Fruit fly (Drosophila melanogaster) whole organism, adult: ENCODE measurements around the gene CG7300.
A peak's percentile ranks its signal among the peaks of the same experiment; 100 is the strongest.

Experiments used
- CG11617 ChIP-seq: fragments of 200-800 bp; sonication (Bioruptor generic); optimal IDR thresholded peaks from 2 replicates; lab custom pipeline; 2017; ENCODE audit warnings: mild to moderate bottlenecking, missing biosample characterization, missing genetic modification reagents, missing genetic modification characterization
- CG12768 ChIP-seq: fragments of 200-800 bp; sonication (Bioruptor generic); optimal IDR thresholded peaks from 2 replicates; lab custom pipeline; 2017; ENCODE audit warnings: missing biosample characterization, missing genetic modification characterization, mild to moderate bottlenecking, moderate library complexity, missing genetic modification reagents
- CG14711 ChIP-seq: fragments of 200-800 bp; sonication (Bioruptor generic); optimal IDR thresholded peaks from 2 replicates; lab custom pipeline; 2018; ENCODE audit warnings: missing biosample characterization, mild to moderate bottlenecking, missing genetic modification characterization, moderate library complexity
- CG1620 ChIP-seq: fragments of 200-800 bp; sonication (Bioruptor generic); optimal IDR thresholded peaks from 2 replicates; lab custom pipeline; 2016; ENCODE audit warnings: missing biosample characterization, missing genetic modification characterization
- CG33017 ChIP-seq: fragments of 200-800 bp; sonication (Bioruptor generic); optimal IDR thresholded peaks from 2 replicates; lab custom pipeline; 2018; ENCODE audit warnings: missing biosample characterization, mild to moderate bottlenecking, missing genetic modification characterization, moderate library complexity
- CG5204 ChIP-seq: fragments of 200-800 bp; sonication (Bioruptor generic); optimal IDR thresholded peaks from 2 replicates; lab custom pipeline; 2016; ENCODE audit warnings: missing biosample characterization, missing genetic modification characterization
- CG7045 ChIP-seq: fragments of 200-800 bp; sonication (Bioruptor generic); optimal IDR thresholded peaks from 2 replicates; lab custom pipeline; 2017; ENCODE audit warnings: missing biosample characterization, mild to moderate bottlenecking, missing genetic modification characterization
- CG7101 ChIP-seq: fragments of 200-800 bp; sonication (Bioruptor generic); optimal IDR thresholded peaks from 2 replicates; lab custom pipeline; 2018; ENCODE audit warnings: missing biosample characterization, mild to moderate bottlenecking, missing genetic modification characterization, moderate library complexity
- Clk ChIP-seq: fragments of 200-800 bp; sonication (Bioruptor generic); optimal IDR thresholded peaks from 2 replicates; lab custom pipeline; 2017; ENCODE audit warnings: missing biosample characterization, missing genetic modification characterization
- Crg-1 ChIP-seq: fragments of 200-800 bp; sonication (Bioruptor generic); optimal IDR thresholded peaks from 2 replicates; lab custom pipeline; 2016; ENCODE audit warnings: missing biosample characterization, missing genetic modification characterization
- Hr96 ChIP-seq: fragments of 200-800 bp; sonication (Bioruptor generic); optimal IDR thresholded peaks from 2 replicates; lab custom pipeline; 2016; ENCODE audit warnings: missing biosample characterization, missing genetic modification characterization
- Mnt ChIP-seq: fragments of 200-800 bp; sonication (Bioruptor generic); optimal IDR thresholded peaks from 2 replicates; lab custom pipeline; 2016; ENCODE audit warnings: missing biosample characterization, mild to moderate bottlenecking, missing genetic modification characterization
- bab1 ChIP-seq: fragments of 200-800 bp; sonication (Bioruptor generic); optimal IDR thresholded peaks from 3 replicates; lab custom pipeline; 2019; ENCODE audit warnings: missing biosample characterization, mild to moderate bottlenecking, missing genetic modification characterization, moderate library complexity
- cic ChIP-seq: fragments of 200-800 bp; sonication (Bioruptor generic); optimal IDR thresholded peaks from 2 replicates; lab custom pipeline; 2017; ENCODE audit warnings: missing biosample characterization, mild to moderate bottlenecking, missing genetic modification characterization, moderate library complexity
- cnc ChIP-seq, 2 experiments: fragments of >200 bp; optimal IDR thresholded peaks; 2 replicates each; lab custom pipeline; 2017
- kay ChIP-seq: fragments of 200-800 bp; sonication (Bioruptor generic); peaks from one replicate; lab custom pipeline; 2016; ENCODE audit warnings: missing biosample characterization, missing genetic modification characterization, borderline replicate concordance
- ovo ChIP-seq: fragments of 200-800 bp; sonication (Bioruptor generic); optimal IDR thresholded peaks from 2 replicates; lab custom pipeline; 2016; ENCODE audit warnings: missing biosample characterization, missing genetic modification characterization
- pad ChIP-seq: fragments of 200-800 bp; sonication (Bioruptor generic); optimal IDR thresholded peaks from 3 replicates; lab custom pipeline; 2017; ENCODE audit warnings: missing biosample characterization, missing genetic modification characterization, mild to moderate bottlenecking, moderate library complexity, missing genetic modification reagents
- tj ChIP-seq: fragments of 200-800 bp; sonication (Bioruptor generic); optimal IDR thresholded peaks from 3 replicates; lab custom pipeline; 2017; ENCODE audit warnings: missing biosample characterization, mild to moderate bottlenecking, missing genetic modification characterization, moderate library complexity
- toe ChIP-seq: fragments of 200-800 bp; sonication (Bioruptor generic); optimal IDR thresholded peaks from 2 replicates; lab custom pipeline; 2016; ENCODE audit warnings: missing biosample characterization, missing genetic modification characterization

CG7300 gene

DNA sequence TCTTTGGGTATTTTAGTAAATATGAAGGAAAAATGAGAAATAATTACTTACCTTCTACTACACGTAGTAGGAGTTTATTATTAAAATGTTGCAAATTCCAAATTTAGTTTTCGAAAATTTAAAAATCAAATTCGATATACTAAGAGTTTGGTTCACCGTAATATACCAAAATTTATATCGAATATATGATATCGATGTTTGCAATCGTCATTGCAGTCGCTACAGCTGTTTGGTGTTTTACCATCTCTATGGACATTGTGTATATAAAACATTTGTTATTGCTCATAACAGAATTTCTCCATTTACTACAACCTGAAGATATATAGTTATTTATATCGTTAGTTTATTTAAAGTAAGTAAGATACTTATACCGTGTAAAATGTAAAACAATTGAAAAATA, 30.9 kb upstream of the CG7300 start, which contains the start of gene CG6443:
Gene CG6443, plus strand, starts transcription at position 228 of the 400 bp plus-strand sequence.
- TF ChIP-seq pad (GFP tag; lab: Kevin White, UChicago) (no peak), bab1 (peak; percentile 22)

DNA sequence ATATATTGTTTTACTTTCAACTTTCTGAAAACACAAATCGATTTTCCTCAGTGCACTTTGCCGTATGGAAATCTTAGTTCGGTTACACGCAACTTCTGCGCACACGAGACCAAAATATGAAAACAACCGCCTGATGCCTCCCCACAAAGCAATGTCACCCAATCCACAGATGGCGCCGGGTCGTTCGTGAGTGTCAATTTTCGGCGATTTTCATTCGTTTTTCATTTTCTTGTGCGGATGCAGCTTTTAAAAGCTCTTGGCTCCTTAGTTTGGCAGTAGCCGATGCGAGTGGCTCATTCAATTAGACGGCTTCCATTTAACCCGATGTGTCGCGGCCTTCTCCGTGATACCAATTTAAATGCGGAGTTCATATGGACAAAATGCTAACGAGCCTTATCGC, 26.1 kb upstream of the CG7300 start, which contains the start of gene CG6431:
Gene CG6431, plus strand, starts transcription at position 301 of the 400 bp plus-strand sequence.
- TF ChIP-seq CG7101 (tag; lab: Kevin White, UChicago) = no peak
- no peak for TF ChIP-seq cnc (optimal IDR thresholded peaks at IDR 0.05; lab: Kevin White, UChicago)
- TF ChIP-seq pad (GFP tag; lab: Kevin White, UChicago) = no peak
- no peak for TF ChIP-seq CG1620
- TF ChIP-seq CG7045 = no peak
- no peak for TF ChIP-seq CG11617 (GFP tag; lab: Kevin White, UChicago)
- TF ChIP-seq toe (GFP tag; lab: Kevin White, UChicago) = no peak
- no peak for TF ChIP-seq Clk (GFP tag; lab: Kevin White, UChicago)
- TF ChIP-seq CG14711 (tag; lab: Kevin White, UChicago) = no peak
- no peak for TF ChIP-seq Crg-1 (GFP tag; lab: Kevin White, UChicago)
- no peak for TF ChIP-seq cic (GFP tag; lab: Kevin White, UChicago)
- no peak for TF ChIP-seq kay (GFP tag; lab: Kevin White, UChicago)
- no peak for TF ChIP-seq bab1
- no peak for TF ChIP-seq tj (GFP tag; lab: Kevin White, UChicago)
- TF ChIP-seq CG33017 (tag; lab: Kevin White, UChicago) = no peak

DNA sequence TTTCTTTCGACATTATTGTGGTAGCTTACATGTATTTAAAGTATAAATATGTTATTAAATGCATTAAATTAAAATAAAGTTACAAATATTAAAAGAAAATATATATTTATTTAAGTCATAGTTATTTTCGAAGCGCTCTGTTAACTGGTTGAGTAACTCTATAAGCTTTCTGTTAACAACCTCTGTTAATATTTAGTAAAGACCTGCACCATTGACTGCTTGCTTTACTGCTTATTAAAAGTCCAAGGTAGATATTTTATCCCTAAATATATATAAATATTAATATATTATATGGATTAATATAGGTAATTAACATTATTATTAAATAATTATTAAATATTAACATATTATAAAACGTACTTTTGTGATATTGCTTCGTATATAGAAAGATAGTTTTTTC, 23.7 kb upstream of the CG7300 start:
- TF ChIP-seq Mnt (GFP tag; lab: Kevin White, UChicago) = no peak
- TF ChIP-seq cnc (optimal IDR thresholded peaks at IDR 0.05; lab: Kevin White, UChicago) = no peak
- no peak for TF ChIP-seq cic (GFP tag; lab: Kevin White, UChicago)
- TF ChIP-seq CG11617 (GFP tag; lab: Kevin White, UChicago) = no peak
- no peak for TF ChIP-seq pad (GFP tag; lab: Kevin White, UChicago)
- no peak for TF ChIP-seq CG7045
- no peak for TF ChIP-seq Hr96 (GFP tag; lab: Kevin White, UChicago)
- no peak for TF ChIP-seq CG14711 (tag; lab: Kevin White, UChicago)
- TF ChIP-seq CG12768 (GFP tag; lab: Kevin White, UChicago) = no peak

dm6 chr2L:10711221-10711620, 13.4 kb upstream of the CG7300 start:
- TF ChIP-seq ovo (GFP tag; lab: Kevin White, UChicago) = no peak
- no peak for TF ChIP-seq Mnt (GFP tag; lab: Kevin White, UChicago)
- TF ChIP-seq bab1 = no peak
- TF ChIP-seq kay (GFP tag; lab: Kevin White, UChicago) = no peak
- no peak for TF ChIP-seq Crg-1 (GFP tag; lab: Kevin White, UChicago)
- no peak for TF ChIP-seq CG7101 (tag; lab: Kevin White, UChicago)
- no peak for TF ChIP-seq CG11617 (GFP tag; lab: Kevin White, UChicago)
- TF ChIP-seq cnc (optimal IDR thresholded peaks at IDR 0.05; lab: Kevin White, UChicago) = no peak
- no peak for TF ChIP-seq pad (GFP tag; lab: Kevin White, UChicago)
- TF ChIP-seq CG14711 (tag; lab: Kevin White, UChicago) = no peak
- no peak for TF ChIP-seq CG33017 (tag; lab: Kevin White, UChicago)

- TF ChIP-seq cnc (optimal IDR thresholded peaks at IDR 0.05; lab: Kevin White, UChicago) (no peak), kay (GFP tag; lab: Kevin White, UChicago) (peak; percentile 17)
Observed at dm6 chr2L:10709353-10709752, 11.5 kb upstream of the CG7300 start, which contains the start of gene Lip2. TSS of gene Lip2 (minus strand) at chr2L:10709453.

DNA sequence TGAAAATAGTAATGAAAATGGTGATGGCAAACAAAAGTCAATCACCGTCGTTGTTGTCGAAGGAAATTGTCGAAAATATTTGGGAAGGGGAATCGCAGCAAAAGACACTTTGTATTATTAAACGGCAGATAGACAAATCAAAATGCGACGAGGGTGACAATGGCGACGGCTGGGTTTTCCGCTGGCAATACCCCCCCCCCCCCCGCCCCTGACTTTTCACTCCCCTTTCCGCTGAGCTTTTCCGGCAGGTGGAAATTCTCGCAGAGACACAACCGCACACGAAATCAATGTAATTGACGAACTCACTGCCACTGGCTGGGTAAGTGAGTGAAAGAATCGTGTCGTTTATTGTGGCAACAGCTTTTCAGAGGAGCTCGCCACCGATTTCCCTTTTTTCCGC, 10.2 kb upstream of the CG7300 start:
- no peak for TF ChIP-seq cnc (optimal IDR thresholded peaks at IDR 0.05; lab: Kevin White, UChicago)
- no peak for TF ChIP-seq CG1620
- TF ChIP-seq tj (GFP tag; lab: Kevin White, UChicago) = no peak
- TF ChIP-seq kay (GFP tag; lab: Kevin White, UChicago) = no peak
- TF ChIP-seq CG7101 (tag; lab: Kevin White, UChicago) = no peak

- TF ChIP-seq Crg-1 (GFP tag; lab: Kevin White, UChicago) (no peak), kay (GFP tag; lab: Kevin White, UChicago) (no peak), CG14711 (tag; lab: Kevin White, UChicago) (no peak)
Observed at dm6 chr2L:10706267-10706666, 8.4 kb upstream of the CG7300 start.

DNA sequence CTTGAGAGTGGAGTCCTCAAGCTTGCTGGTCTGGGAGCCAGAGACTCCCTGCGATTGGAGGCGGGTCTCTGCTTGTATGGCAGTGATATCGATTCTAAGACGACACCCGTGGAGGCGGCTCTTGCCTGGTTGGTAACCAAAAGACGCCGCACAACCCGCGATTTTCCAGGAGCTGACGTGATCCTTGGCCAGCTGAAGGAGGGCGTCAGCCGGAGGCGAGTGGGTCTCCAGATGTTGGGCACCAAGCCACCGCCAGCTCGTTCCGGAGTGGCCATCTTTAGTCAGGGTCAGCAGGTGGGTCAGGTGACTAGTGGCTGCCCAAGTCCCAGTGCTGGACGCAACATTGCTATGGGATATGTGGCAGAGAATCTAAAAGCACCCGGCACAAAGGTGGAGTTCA, 6.6 kb upstream of the CG7300 start:
- TF ChIP-seq CG7045 (no peak), Clk (GFP tag; lab: Kevin White, UChicago) (no peak), cic (GFP tag; lab: Kevin White, UChicago) (no peak), toe (GFP tag; lab: Kevin White, UChicago) (no peak), bab1 (no peak), CG12768 (GFP tag; lab: Kevin White, UChicago) (no peak), pad (GFP tag; lab: Kevin White, UChicago) (no peak), CG7101 (tag; lab: Kevin White, UChicago) (no peak), cnc (optimal IDR thresholded peaks at IDR 0.05; lab: Kevin White, UChicago) (no peak), Mnt (GFP tag; lab: Kevin White, UChicago) (no peak), CG1620 (no peak), Crg-1 (GFP tag; lab: Kevin White, UChicago) (no peak), tj (GFP tag; lab: Kevin White, UChicago) (no peak), CG14711 (tag; lab: Kevin White, UChicago) (no peak), kay (GFP tag; lab: Kevin White, UChicago) (no peak), CG33017 (tag; lab: Kevin White, UChicago) (no peak), Hr96 (GFP tag; lab: Kevin White, UChicago) (no peak), ovo (GFP tag; lab: Kevin White, UChicago) (no peak), CG5204 (GFP tag; lab: Kevin White, UChicago) (no peak), CG11617 (GFP tag; lab: Kevin White, UChicago) (no peak)
